Worm (Caenorhabditis elegans): Measurements from ENCODE around the gene T25B9.6.

ce11 chrIV:10744475-10744874 lies 13.5 kb upstream of the T25B9.6 start, which contains the start of gene T25B9.3:
- TF ChIP-seq mcd-1 (GFP tag; IDR thresholded peaks at IDR 0.05) (no peak), lin-35 (GFP tag; optimal IDR thresholded peaks at IDR 0.05) (no peak), sptf-2 (GFP tag; optimal IDR thresholded peaks at IDR 0.05) (no peak)
